Fruit fly (Drosophila melanogaster) whole organism, wandering third instar larva: Measurements from ENCODE around the gene CG5860.
A peak's percentile ranks its signal among the peaks of the same experiment; 100 is the strongest.
"Not testable (repeated sequence)": the region's sequence is repeated elsewhere in the genome, so short reads cannot be mapped to it uniquely, and the experiment has no call there.

Source experiments
- CrebA ChIP-seq: fragments of 200-800 bp; sonication (Bioruptor generic); optimal IDR thresholded peaks from 2 replicates; lab custom pipeline; 2016; ENCODE audit warnings: missing biosample characterization, mild to moderate bottlenecking, missing genetic modification characterization, borderline replicate concordance
- Dif ChIP-seq: fragments of 200-275, 200-300 bp; sonication (Bioruptor generic); optimal IDR thresholded peaks from 2 replicates; lab custom pipeline; 2018; ENCODE audit warnings: missing biosample characterization, missing genetic modification characterization; ENCODE audit not compliant: partially characterized antibody
- HLH106 ChIP-seq: fragments of 200-800 bp; optimal IDR thresholded peaks from 3 replicates; lab custom pipeline; 2019; ENCODE audit warnings: missing biosample characterization, mild to moderate bottlenecking, missing genetic modification characterization, moderate library complexity
- Hnf4 ChIP-seq: fragments of 200-800 bp; sonication (Bioruptor generic); optimal IDR thresholded peaks from 2 replicates; lab custom pipeline; 2016; ENCODE audit warnings: missing biosample characterization, mild to moderate bottlenecking, missing genetic modification characterization
- Hr78 ChIP-seq: fragments of >200 bp; optimal IDR thresholded peaks from 2 replicates; lab custom pipeline; 2017; ENCODE audit warnings: missing biosample characterization, missing genetic modification characterization
- Hr83 ChIP-seq: fragments of 200-300 bp; sonication (Bioruptor generic); optimal IDR thresholded peaks from 2 replicates; lab custom pipeline; 2016; ENCODE audit warnings: missing biosample characterization, mild to moderate bottlenecking, missing genetic modification characterization, moderate library complexity; ENCODE audit not compliant: poor library complexity, severe bottlenecking
- Jra ChIP-seq: sonication (Bioruptor generic); optimal IDR thresholded peaks from 2 replicates; lab custom pipeline; 2016; ENCODE audit warnings: missing biosample characterization, missing genetic modification characterization
- Mio ChIP-seq: sonication (Bioruptor generic); optimal IDR thresholded peaks from 2 replicates; lab custom pipeline; 2016; ENCODE audit warnings: missing biosample characterization, missing genetic modification characterization
- Myc ChIP-seq: fragments of >200 bp; optimal IDR thresholded peaks from 2 replicates; lab custom pipeline; 2017
- N ChIP-seq: fragments of >200 bp; optimal IDR thresholded peaks from 2 replicates; lab custom pipeline; 2018; ENCODE audit warnings: missing biosample characterization, missing external identifiers, missing genetic modification characterization
- Rel ChIP-seq, 2 experiments: fragments of 200-800 bp; sonication (Bioruptor generic) in 1 of 2; optimal IDR thresholded peaks; 2 replicates in 1 of 2; 3 replicates in 1 of 2; lab custom pipeline; 2016 to 2019; ENCODE audit warnings: mild to moderate bottlenecking in 2 of 2, missing biosample characterization in 2 of 2, missing genetic modification characterization in 2 of 2, moderate library complexity in 1 of 2
- Sp1 ChIP-seq: fragments of 200-800 bp; sonication (Bioruptor generic); optimal IDR thresholded peaks from 3 replicates; lab custom pipeline; 2019; ENCODE audit warnings: missing biosample characterization, mild to moderate bottlenecking, missing genetic modification characterization, moderate library complexity
- Vsx2 ChIP-seq: fragments of 200-300, 225-300 bp; sonication (Bioruptor generic); optimal IDR thresholded peaks from 2 replicates; lab custom pipeline; 2018; ENCODE audit warnings: missing biosample characterization, missing genetic modification characterization; ENCODE audit not compliant: partially characterized antibody
- br ChIP-seq: fragments of 200-800 bp; sonication (Bioruptor generic); optimal IDR thresholded peaks from 2 replicates; lab custom pipeline; 2016; ENCODE audit warnings: missing biosample characterization, missing genetic modification characterization
- brk ChIP-seq: fragments of 200-800 bp; sonication (Bioruptor generic); optimal IDR thresholded peaks from 2 replicates; lab custom pipeline; 2016; ENCODE audit warnings: missing biosample characterization, mild to moderate bottlenecking, missing genetic modification characterization
- dl ChIP-seq, 2 experiments: fragments of 175-275, 200-275 bp in 1 of 2; fragments of 200-275 bp in 1 of 2; sonication (Bioruptor generic); optimal IDR thresholded peaks; lab custom pipeline; 2018; ENCODE audit warnings: mild to moderate bottlenecking in 2 of 2, missing biosample characterization in 2 of 2, missing genetic modification characterization in 2 of 2, moderate library complexity in 2 of 2; ENCODE audit not compliant: partially characterized antibody in 2 of 2, insufficient read depth in 1 of 2
- dsf ChIP-seq: sonication (Bioruptor generic); optimal IDR thresholded peaks from 2 replicates; lab custom pipeline; 2016; ENCODE audit warnings: missing biosample characterization, missing genetic modification characterization, borderline replicate concordance
- ey ChIP-seq: fragments of 200-800 bp; sonication (Bioruptor generic); optimal IDR thresholded peaks from 2 replicates; lab custom pipeline; 2016; ENCODE audit warnings: missing biosample characterization, missing genetic modification characterization
- foxo ChIP-seq, 2 experiments: fragments of 200-800 bp; sonication (Bioruptor generic); optimal IDR thresholded peaks; 2 replicates in 1 of 2; 3 replicates in 1 of 2; lab custom pipeline; 2016 to 2017; ENCODE audit warnings: missing biosample characterization in 2 of 2, missing genetic modification characterization in 2 of 2
- fru ChIP-seq: fragments of 200-800 bp; sonication (Bioruptor generic); optimal IDR thresholded peaks from 3 replicates; lab custom pipeline; 2016; ENCODE audit warnings: missing biosample characterization, mild to moderate bottlenecking, missing genetic modification characterization
- h ChIP-seq: fragments of 200-800 bp; sonication (Bioruptor generic); optimal IDR thresholded peaks from 3 replicates; lab custom pipeline; 2016; ENCODE audit warnings: missing biosample characterization, mild to moderate bottlenecking, missing genetic modification characterization
- jim ChIP-seq: fragments of 175-275, 200-325 bp; sonication (Bioruptor generic); optimal IDR thresholded peaks from 2 replicates; lab custom pipeline; 2016; ENCODE audit warnings: missing biosample characterization, mild to moderate bottlenecking, missing genetic modification characterization
- lola ChIP-seq: fragments of >200 bp; optimal IDR thresholded peaks from 2 replicates; lab custom pipeline; 2017; ENCODE audit warnings: missing biosample characterization, missing genetic modification characterization
- pan ChIP-seq: fragments of >200 bp; optimal IDR thresholded peaks from 2 replicates; lab custom pipeline; 2017
- psq ChIP-seq: fragments of 200-800 bp; sonication (Bioruptor generic); optimal IDR thresholded peaks from 3 replicates; lab custom pipeline; 2017; ENCODE audit warnings: missing biosample characterization, mild to moderate bottlenecking, missing genetic modification characterization, moderate library complexity
- sv ChIP-seq: fragments of 200-800 bp; sonication (Bioruptor generic); optimal IDR thresholded peaks from 3 replicates; lab custom pipeline; 2016; ENCODE audit warnings: missing biosample characterization, missing genetic modification characterization
- usp ChIP-seq: fragments of >200 bp; optimal IDR thresholded peaks from 2 replicates; lab custom pipeline; 2017; ENCODE audit warnings: missing biosample characterization, missing genetic modification characterization
- woc ChIP-seq: sonication (Bioruptor generic); optimal IDR thresholded peaks from 2 replicates; lab custom pipeline; 2016; ENCODE audit warnings: missing biosample characterization, mild to moderate bottlenecking, missing genetic modification characterization

Gene CG5860

DNA sequence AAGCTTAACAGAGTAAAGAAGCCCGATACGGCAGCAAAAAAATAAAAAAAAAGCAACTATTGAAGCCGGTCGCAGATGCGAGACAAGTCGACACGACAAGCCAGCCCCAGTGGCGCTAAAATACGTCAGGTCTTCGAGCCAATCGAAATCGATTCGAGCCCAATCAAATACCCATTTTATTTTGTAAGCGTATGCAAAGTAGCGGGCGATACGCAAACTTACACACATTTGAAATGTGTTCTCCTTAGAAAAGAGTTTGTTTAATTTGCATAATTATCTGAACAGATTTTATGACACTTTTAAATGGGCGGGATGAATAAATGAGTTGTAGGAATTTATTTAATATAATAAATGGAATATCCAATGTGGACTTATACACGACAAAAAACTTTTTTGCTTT lies 38.2 kb downstream of the CG5860 start:
- no peak for TF ChIP-seq psq (GFP tag; lab: Kevin White, UChicago)
- TF ChIP-seq Mio: no peak
- no peak for TF ChIP-seq woc (GFP tag; lab: Kevin White, UChicago)
- no peak for TF ChIP-seq Hnf4 (GFP tag; lab: Kevin White, UChicago)
- TF ChIP-seq Hr78 (GFP tag; lab: Kevin White, UChicago): no peak
- TF ChIP-seq br: no peak
- TF ChIP-seq sv (GFP tag; lab: Kevin White, UChicago): no peak
- TF ChIP-seq lola (GFP tag; lab: Kevin White, UChicago): no peak
- TF ChIP-seq HLH106 (tag; lab: Kevin White, UChicago): no peak
- TF ChIP-seq Hr83 (GFP tag; lab: Kevin White, UChicago): no peak
- TF ChIP-seq Rel (GFP tag; optimal IDR thresholded peaks at IDR 0.05; lab: Kevin White, UChicago): no peak
- no peak for TF ChIP-seq Rel (tag; optimal IDR thresholded peaks at IDR 0.05; lab: Kevin White, UChicago)
- TF ChIP-seq Myc (lab: Kevin White, UChicago): no peak
- TF ChIP-seq N (GFP tag; lab: Kevin White, UChicago): no peak
- no peak for TF ChIP-seq dsf (GFP tag; lab: Kevin White, UChicago)
- no peak for TF ChIP-seq brk
- no peak for TF ChIP-seq h (GFP tag; lab: Kevin White, UChicago)
- TF ChIP-seq CrebA: no peak

DNA sequence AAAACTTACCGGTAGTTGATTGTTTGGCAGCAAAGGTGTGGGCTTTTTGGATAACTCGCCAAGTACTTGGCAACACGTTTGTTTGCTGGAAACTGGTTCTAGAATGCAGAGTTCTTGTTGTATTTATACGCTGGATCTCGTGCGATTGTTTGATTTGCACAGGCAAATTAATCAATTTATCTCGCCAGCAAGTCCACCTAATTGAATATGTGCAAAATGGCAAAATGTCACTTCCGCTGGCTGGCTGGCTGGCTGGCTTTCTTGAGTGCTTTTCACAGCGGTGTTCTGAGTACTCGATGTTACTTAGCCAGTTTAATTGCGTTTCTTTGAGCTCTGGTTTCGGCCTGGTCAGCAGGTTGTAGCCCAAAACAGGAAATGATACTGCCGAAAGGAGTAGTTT lies 39.3 kb downstream of the CG5860 start, which contains the start of gene Eh:
Gene Eh, minus strand, starts transcription at position 101 of the 400 bp plus-strand sequence.
- TF ChIP-seq woc (GFP tag; lab: Kevin White, UChicago) (no peak), dl (GFP tag; optimal IDR thresholded peaks at IDR 0.05; lab: Kevin White, UChicago; ENCODE audit: insufficient read depth in 1 of 2, partially characterized antibody in 2 of 2) (no peak), lola (GFP tag; lab: Kevin White, UChicago) (no peak), Dif (GFP tag; lab: Kevin White, UChicago) (no peak), Mio (no peak), ey (GFP tag; lab: Kevin White, UChicago) (no peak), Hnf4 (GFP tag; lab: Kevin White, UChicago) (no peak), sv (GFP tag; lab: Kevin White, UChicago) (no peak), Hr83 (GFP tag; lab: Kevin White, UChicago) (no peak), Hr78 (GFP tag; lab: Kevin White, UChicago) (no peak), fru (no peak), Sp1 (GFP tag; lab: Kevin White, UChicago) (no peak), CrebA (no peak)

DNA sequence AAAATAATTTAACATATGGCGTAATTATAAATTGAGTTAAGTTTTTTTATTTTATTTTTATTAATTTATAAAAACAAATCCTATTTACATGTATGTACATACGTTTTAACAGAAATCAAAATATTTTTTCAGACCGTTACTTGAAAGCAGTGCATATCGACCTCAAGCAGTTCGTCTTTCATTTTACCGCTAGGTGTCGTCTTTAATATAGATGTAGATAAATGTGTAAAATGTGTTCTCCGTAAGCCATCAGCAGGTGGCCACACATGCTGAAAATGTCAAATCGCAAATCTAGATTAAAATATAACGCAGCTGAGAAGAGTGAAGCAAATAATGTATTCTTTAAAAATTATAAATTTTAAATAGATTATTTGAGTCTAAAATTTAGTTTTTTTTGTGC lies 40.0 kb downstream of the CG5860 start:
- TF ChIP-seq Jra (GFP tag; lab: Kevin White, UChicago): no peak
- no peak for TF ChIP-seq brk
- no peak for TF ChIP-seq pan (lab: Kevin White, UChicago)
- TF ChIP-seq jim (GFP tag; lab: Kevin White, UChicago): no peak
- no peak for TF ChIP-seq Vsx2 (GFP tag; lab: Kevin White, UChicago)
- TF ChIP-seq Mio: no peak
- TF ChIP-seq usp (GFP tag; lab: Kevin White, UChicago): no peak
- TF ChIP-seq Myc (lab: Kevin White, UChicago): peak; percentile 15

DNA sequence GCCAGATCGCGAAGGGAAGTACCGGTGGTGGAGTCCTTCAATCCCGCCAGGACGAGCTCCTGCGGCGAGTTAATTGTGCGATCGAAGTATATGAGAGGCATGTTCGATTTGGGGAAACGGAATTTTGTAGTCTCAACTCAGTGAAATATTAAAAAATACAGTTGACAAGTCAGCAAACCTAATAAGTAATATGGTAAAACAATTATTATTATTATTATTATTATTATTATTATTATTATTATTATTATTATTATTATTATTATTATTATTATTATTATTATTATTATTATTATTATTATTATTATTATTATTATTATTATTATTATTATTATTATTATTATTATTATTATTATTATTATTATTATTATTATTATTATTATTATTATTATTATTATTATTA lies 47.3 kb downstream of the CG5860 start, which contains the start of gene CG14330:
Gene CG14330, minus strand, starts transcription at position 101 of the 400 bp plus-strand sequence.
- TF ChIP-seq sv (GFP tag; lab: Kevin White, UChicago); foxo (GFP tag; optimal IDR thresholded peaks at IDR 0.05; lab: Kevin White, UChicago); Hnf4 (GFP tag; lab: Kevin White, UChicago): not testable (repeated sequence)
